Worm (Caenorhabditis elegans): ENCODE data around the gene T07A5.1.

DNA sequence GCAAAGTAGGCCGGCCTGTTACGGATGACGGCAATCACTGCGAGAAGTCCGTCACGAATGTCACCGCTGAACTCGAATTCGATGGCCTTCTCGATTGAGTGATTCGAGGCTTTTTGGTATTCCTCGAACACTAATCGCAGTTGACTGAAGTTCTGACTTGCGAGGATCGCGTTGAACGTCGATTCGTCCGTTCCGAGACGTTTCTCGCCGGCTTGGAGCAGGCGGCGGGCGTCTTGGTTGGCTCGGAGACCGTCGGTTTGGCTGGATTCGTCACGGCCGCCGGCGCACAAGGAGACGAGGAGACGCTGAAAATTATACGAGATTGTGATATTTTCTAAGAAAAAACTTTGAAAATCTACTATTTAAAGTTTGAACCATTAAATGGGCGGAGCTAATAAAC is 20.3 kb upstream of the T07A5.1 start:
- TF ChIP-seq hmg-1.1 (GFP tag; IDR thresholded peaks at IDR 0.05), result no peak
- no peak for TF ChIP-seq hif-1 (tag; optimal IDR thresholded peaks at IDR 0.05)
- TF ChIP-seq lin-15B (tag; optimal IDR thresholded peaks at IDR 0.05), result no peak
- no peak for TF ChIP-seq pqm-1 (tag; optimal IDR thresholded peaks at IDR 0.05)
- no peak for TF ChIP-seq nhr-11 (tag; optimal IDR thresholded peaks at IDR 0.05)
- no peak for TF ChIP-seq F26F4.8 (GFP tag; conservative IDR thresholded peaks at IDR 0.05)
- TF ChIP-seq nhr-102 (tag; optimal IDR thresholded peaks at IDR 0.05), result no peak
- no peak for TF ChIP-seq unc-62 (GFP tag; optimal IDR thresholded peaks at IDR 0.05 in 1 of 2)
- TF ChIP-seq unc-62 (tag; optimal IDR thresholded peaks at IDR 0.05), result no peak
- no peak for TF ChIP-seq madf-9 (GFP tag; conservative IDR thresholded peaks at IDR 0.05)
- TF ChIP-seq Y75B8A.6 (GFP tag; IDR thresholded peaks at IDR 0.05), result no peak
- TF ChIP-seq hlh-11 (tag; optimal IDR thresholded peaks at IDR 0.05), result no peak
- no peak for TF ChIP-seq nhr-237 (tag; optimal IDR thresholded peaks at IDR 0.05)
